Worm (Caenorhabditis elegans) whole organism, L3 larva: ENCODE results near the gene str-230.

Experiments used
- ZK546.5 ChIP-seq: sonication (generic microtip); optimal IDR thresholded peaks from 2 replicates; lab custom pipeline; 2017; ENCODE audit warnings: missing biosample characterization, missing genetic modification characterization
- aly-2 ChIP-seq: fragments of 150-350 bp; optimal IDR thresholded peaks from 2 replicates; lab custom pipeline; 2014; ENCODE audit warnings: missing biosample characterization, missing genetic modification characterization
- elt-3 ChIP-seq, 3 experiments: fragments of 150-350 bp in 1 of 3; sonication (generic microtip) in 2 of 3; optimal IDR thresholded peaks; 2 replicates in 2 of 3; 4 replicates in 1 of 3; lab custom pipeline; 2014 to 2017; ENCODE audit warnings: missing biosample characterization in 3 of 3, missing genetic modification characterization in 3 of 3
- eor-1 ChIP-seq, 2 experiments: fragments of 150-350 bp; optimal IDR thresholded peaks; 2 replicates each; lab custom pipeline; 2014 to 2018; ENCODE audit warnings: missing biosample characterization in 2 of 2, missing genetic modification characterization in 2 of 2
- nhr-237 ChIP-seq: fragments of 150-350 bp; optimal IDR thresholded peaks from 2 replicates; lab custom pipeline; 2014; ENCODE audit warnings: missing biosample characterization, missing genetic modification characterization
- pha-4 ChIP-seq: fragments of 150-350 bp; optimal IDR thresholded peaks from 2 replicates; lab custom pipeline; 2014; ENCODE audit warnings: missing biosample characterization, missing genetic modification reagents, missing genetic modification characterization
- ztf-11 ChIP-seq: fragments of 150-350 bp; optimal IDR thresholded peaks from 2 replicates; lab custom pipeline; 2014; ENCODE audit warnings: missing biosample characterization, missing genetic modification characterization

DNA sequence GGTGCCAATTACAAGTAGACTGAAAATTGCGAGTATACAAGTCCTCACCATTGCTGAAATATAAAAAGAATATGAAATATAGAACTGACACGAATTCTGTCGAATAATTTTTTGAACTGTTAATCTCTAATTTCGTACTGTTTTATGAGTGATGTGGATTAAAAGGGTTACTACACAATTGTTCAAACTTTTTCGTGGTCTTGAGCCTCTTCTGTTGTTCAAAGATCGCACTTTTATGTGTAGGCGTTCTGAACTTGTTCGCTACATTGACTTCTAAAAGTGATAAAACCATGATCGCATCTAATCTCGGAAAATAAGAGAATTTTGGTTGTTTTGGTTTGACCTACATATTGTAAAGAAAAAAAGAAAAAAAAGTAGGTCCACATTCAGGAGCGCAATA is 37.4 kb upstream of the str-230 start, which contains the start of gene K02E11.4:
- no peak for TF ChIP-seq aly-2 (tag; lab: Kevin White, UChicago)
- no peak for TF ChIP-seq ZK546.5 (tag; lab: Kevin White, UChicago)
- TF ChIP-seq elt-3 (tag; optimal IDR thresholded peaks at IDR 0.05; lab: Kevin White, UChicago) = no peak
- no peak for TF ChIP-seq nhr-237 (tag; lab: Kevin White, UChicago)
- TF ChIP-seq pha-4 (tag; lab: Kevin White, UChicago) = no peak
- no peak for TF ChIP-seq ztf-11
- no peak for TF ChIP-seq eor-1 (tag; optimal IDR thresholded peaks at IDR 0.05; lab: Kevin White, UChicago)
